Worm (Caenorhabditis elegans) whole organism, young adult: ENCODE data around the gene T07A9.12.
A peak's percentile ranks its signal among the peaks of the same experiment; 100 is the strongest.

Experiments
- B0019.2 ChIP-seq: fragments of 200-800 bp; sonication (Bioruptor generic); conservative IDR thresholded peaks from 2 replicates; pipeline ENCODE4 v1.3.6; 2022; ENCODE audit warnings: missing genetic modification reagents, missing genetic modification characterization, missing compliant biosample characterization
- B0035.1 ChIP-seq: sonication (generic microtip); optimal IDR thresholded peaks from 2 replicates; lab custom pipeline; 2016; ENCODE audit warnings: missing genetic modification characterization, mild to moderate bottlenecking, missing compliant biosample characterization, missing genotype, missing genetic modification reagents
- C06A6.2 ChIP-seq: fragments of 200-800 bp; sonication (Bioruptor generic); conservative IDR thresholded peaks from 2 replicates; pipeline ENCODE4 v1.3.6; 2022; ENCODE audit warnings: missing genetic modification characterization, missing compliant biosample characterization
- F22D6.2 ChIP-seq: sonication (generic microtip); optimal IDR thresholded peaks from 2 replicates; lab custom pipeline; 2016; ENCODE audit warnings: mild to moderate bottlenecking, missing genetic modification characterization, missing compliant biosample characterization
- F23B12.7 ChIP-seq: sonication (generic microtip); optimal IDR thresholded peaks from 2 replicates; lab custom pipeline; 2017; ENCODE audit warnings: missing genetic modification characterization, mild to moderate bottlenecking, missing compliant biosample characterization, antibody characterized with exemption, moderate library complexity; ENCODE audit not compliant: insufficient read depth
- F33H1.4 ChIP-seq: fragments of 200-800 bp; sonication (Bioruptor generic); IDR thresholded peaks from 2 replicates; pipeline ENCODE4 v1.3.6; 2022; ENCODE audit warnings: missing genetic modification reagents, missing genetic modification characterization, missing compliant biosample characterization
- F37B4.10 ChIP-seq: fragments of 200-800 bp; sonication (Bioruptor generic); IDR thresholded peaks from 2 replicates; pipeline ENCODE4 v1.3.6; 2022; ENCODE audit warnings: missing genetic modification characterization, missing compliant biosample characterization
- F39B2.1 ChIP-seq: fragments of 200-800 bp; sonication (Bioruptor generic); IDR thresholded peaks from 2 replicates; pipeline ENCODE4 v1.3.6; 2022; ENCODE audit warnings: missing genetic modification reagents, missing genetic modification characterization, missing compliant biosample characterization
- F55B11.4 ChIP-seq: sonication (generic microtip); optimal IDR thresholded peaks from 2 replicates; lab custom pipeline; 2016; ENCODE audit warnings: missing compliant biosample characterization, missing genetic modification characterization, borderline replicate concordance; ENCODE audit not compliant: insufficient read depth
- T07F8.4 ChIP-seq: sonication (generic microtip); optimal IDR thresholded peaks from 2 replicates; lab custom pipeline; 2016; ENCODE audit warnings: mild to moderate bottlenecking, missing genetic modification characterization, moderate library complexity, missing compliant biosample characterization
- T26A5.8 ChIP-seq: sonication (generic microtip); optimal IDR thresholded peaks from 2 replicates; lab custom pipeline; 2016; ENCODE audit warnings: missing genetic modification characterization, missing compliant biosample characterization
- Y53F4B.3 ChIP-seq: fragments of 200-800 bp; sonication (Bioruptor generic); IDR thresholded peaks from 2 replicates; pipeline ENCODE4 v1.3.6; 2022; ENCODE audit warnings: missing genetic modification reagents, missing genetic modification characterization, missing compliant biosample characterization
- Y95B8A.8 ChIP-seq: fragments of 200-800 bp; sonication (Bioruptor generic); IDR thresholded peaks from 2 replicates; pipeline ENCODE4 v1.3.6; 2022; ENCODE audit warnings: missing genetic modification reagents, missing genetic modification characterization, missing compliant biosample characterization
- ZK185.1 ChIP-seq: sonication (generic microtip); optimal IDR thresholded peaks from 2 replicates; lab custom pipeline; 2016; ENCODE audit warnings: mild to moderate bottlenecking, missing genetic modification characterization, missing compliant biosample characterization; ENCODE audit not compliant: poor library complexity, severe bottlenecking
- ama-1 ChIP-seq, 3 experiments: fragments of 150-350 bp in 1 of 3; sonication (generic microtip) in 2 of 3; optimal IDR thresholded peaks; 2 replicates each; lab custom pipeline; 2014 to 2018; ENCODE audit warnings: missing biosample characterization in 2 of 3, missing genetic modification characterization in 2 of 3, missing genetic modification reagents in 2 of 3
- aptf-3 ChIP-seq: fragments of 200-800 bp; sonication (Bioruptor generic); IDR thresholded peaks from 2 replicates; pipeline ENCODE4 v1.3.6; 2022; ENCODE audit warnings: missing genetic modification characterization, missing compliant biosample characterization
- athp-1 ChIP-seq: sonication (generic microtip); optimal IDR thresholded peaks from 2 replicates; lab custom pipeline; 2017; ENCODE audit warnings: mild to moderate bottlenecking, missing genetic modification characterization, missing compliant biosample characterization
- attf-3 ChIP-seq: fragments of 200-800 bp; sonication (Bioruptor generic); conservative IDR thresholded peaks from 2 replicates; pipeline ENCODE4 v1.3.6; 2022; ENCODE audit warnings: missing genetic modification reagents, missing genetic modification characterization, missing compliant biosample characterization
- attf-6 ChIP-seq: fragments of 200-800 bp; sonication (Bioruptor generic); IDR thresholded peaks from 2 replicates; pipeline ENCODE4 v1.3.6; 2022; ENCODE audit warnings: missing genetic modification reagents, missing genetic modification characterization, missing compliant biosample characterization
- bed-1 ChIP-seq: fragments of 200-800 bp; sonication (Bioruptor generic); IDR thresholded peaks from 2 replicates; pipeline ENCODE4 v1.3.6; 2022; ENCODE audit warnings: missing genetic modification reagents, missing genetic modification characterization, missing compliant biosample characterization
- bed-2 ChIP-seq: fragments of 200-800 bp; sonication (Bioruptor generic); IDR thresholded peaks from 2 replicates; pipeline ENCODE4 v1.3.6; 2022; ENCODE audit warnings: missing genetic modification reagents, missing genetic modification characterization, missing compliant biosample characterization
- cebp-1 ChIP-seq, 2 experiments: fragments of 200-800 bp in 1 of 2; sonication (Bioruptor generic) in 1 of 2; sonication (generic microtip) in 1 of 2; IDR thresholded peaks in 1 of 2; optimal IDR thresholded peaks in 1 of 2; 2 replicates each; pipeline versions ENCODE4 v1.3.6 to Lab custom; 2017 to 2022; ENCODE audit warnings: missing compliant biosample characterization in 2 of 2, missing genetic modification characterization in 2 of 2, mild to moderate bottlenecking in 1 of 2, missing genetic modification reagents in 1 of 2, moderate library complexity in 1 of 2
- ceh-58 ChIP-seq: fragments of 200-800 bp; sonication (Bioruptor generic); IDR thresholded peaks from 2 replicates; pipeline ENCODE4 v1.3.6; 2022; ENCODE audit warnings: missing genetic modification characterization, missing compliant biosample characterization
- ceh-91 ChIP-seq: fragments of 200-800 bp; sonication (Bioruptor generic); IDR thresholded peaks from 2 replicates; pipeline ENCODE4 v1.3.6; 2022; ENCODE audit warnings: missing genetic modification reagents, missing genetic modification characterization, missing compliant biosample characterization
- efl-1 ChIP-seq: fragments of 150-350 bp; optimal IDR thresholded peaks from 2 replicates; lab custom pipeline; 2014; ENCODE audit warnings: missing biosample characterization, missing genetic modification reagents, missing genetic modification characterization
- fkh-3 ChIP-seq: sonication (generic microtip); optimal IDR thresholded peaks from 2 replicates; lab custom pipeline; 2016; ENCODE audit warnings: mild to moderate bottlenecking, missing genetic modification characterization, missing compliant biosample characterization
- him-1 ChIP-seq: sonication (generic microtip); optimal IDR thresholded peaks from 2 replicates; lab custom pipeline; 2016; ENCODE audit warnings: missing genotype, missing genetic modification reagents, missing genetic modification characterization, missing compliant biosample characterization
- hlh-12 ChIP-seq: sonication (generic microtip); optimal IDR thresholded peaks from 2 replicates; lab custom pipeline; 2016; ENCODE audit warnings: missing genetic modification characterization, missing compliant biosample characterization
- hlh-26 ChIP-seq: fragments of 200-800 bp; sonication (Bioruptor generic); conservative IDR thresholded peaks from 2 replicates; pipeline ENCODE4 v1.3.6; 2022; ENCODE audit warnings: missing genetic modification reagents, missing genetic modification characterization, missing compliant biosample characterization
- hmg-1.2 ChIP-seq: fragments of 200-800 bp; sonication (Bioruptor generic); IDR thresholded peaks from 2 replicates; pipeline ENCODE4 v1.3.6; 2022; ENCODE audit warnings: missing genetic modification reagents, missing genetic modification characterization, missing compliant biosample characterization
- hsf-1 ChIP-seq: fragments of 200-800 bp; sonication (Bioruptor generic); IDR thresholded peaks from 2 replicates; pipeline ENCODE4 v1.3.6; 2022; ENCODE audit warnings: missing genetic modification reagents, missing genetic modification characterization, missing compliant biosample characterization
- lin-40 ChIP-seq: sonication (generic microtip); optimal IDR thresholded peaks from 2 replicates; lab custom pipeline; 2016; ENCODE audit warnings: missing genetic modification characterization, mild to moderate bottlenecking, missing compliant biosample characterization, missing genotype, missing genetic modification reagents
- lin-54 ChIP-seq: fragments of 200-800 bp; sonication (Bioruptor generic); optimal IDR thresholded peaks from 2 replicates; lab custom pipeline; 2018; ENCODE audit warnings: mild to moderate bottlenecking, missing genetic modification characterization, missing compliant biosample characterization
- madf-8 ChIP-seq: fragments of 200-800 bp; sonication (Bioruptor generic); conservative IDR thresholded peaks from 2 replicates; pipeline ENCODE4 v1.3.6; 2022; ENCODE audit warnings: missing genetic modification reagents, missing genetic modification characterization, missing compliant biosample characterization
- mcd-1 ChIP-seq: fragments of 200-800 bp; sonication (Bioruptor generic); IDR thresholded peaks from 2 replicates; pipeline ENCODE4 v1.3.6; 2022; ENCODE audit warnings: missing genetic modification reagents, missing genetic modification characterization, missing compliant biosample characterization
- nfya-1 ChIP-seq: sonication (generic microtip); optimal IDR thresholded peaks from 2 replicates; lab custom pipeline; 2017; ENCODE audit warnings: antibody characterized with exemption, missing compliant biosample characterization, missing genetic modification characterization, borderline replicate concordance; ENCODE audit not compliant: insufficient read depth
- nhr-179 ChIP-seq: sonication (generic microtip); optimal IDR thresholded peaks from 2 replicates; lab custom pipeline; 2016; ENCODE audit warnings: mild to moderate bottlenecking, missing genetic modification characterization, missing compliant biosample characterization
- pbrm-1 ChIP-seq: fragments of 200-800 bp; sonication (Bioruptor generic); IDR thresholded peaks from 2 replicates; pipeline ENCODE4 v1.3.6; 2022; ENCODE audit warnings: missing genetic modification reagents, missing genetic modification characterization, missing compliant biosample characterization
- rcor-1 ChIP-seq: fragments of 200-800 bp; sonication (Bioruptor generic); IDR thresholded peaks from 2 replicates; pipeline ENCODE4 v1.3.6; 2022; ENCODE audit warnings: missing genetic modification reagents, missing genetic modification characterization, missing compliant biosample characterization
- rec-8 ChIP-seq, 2 experiments: sonication (generic microtip); optimal IDR thresholded peaks; 2 replicates each; lab custom pipeline; 2016; ENCODE audit warnings: mild to moderate bottlenecking in 2 of 2, missing genetic modification characterization in 2 of 2, missing genetic modification reagents in 2 of 2, missing genotype in 2 of 2, missing biosample characterization in 1 of 2, missing compliant biosample characterization in 1 of 2, moderate library complexity in 1 of 2
- repo-1 ChIP-seq: sonication (generic microtip); optimal IDR thresholded peaks from 2 replicates; lab custom pipeline; 2017; ENCODE audit warnings: mild to moderate bottlenecking, missing genetic modification characterization, missing compliant biosample characterization
- snpc-1.1 ChIP-seq: sonication (generic microtip); optimal IDR thresholded peaks from 2 replicates; lab custom pipeline; 2017; ENCODE audit warnings: missing genetic modification characterization, mild to moderate bottlenecking, missing compliant biosample characterization, antibody characterized with exemption, moderate library complexity, missing genotype, missing genetic modification reagents; ENCODE audit not compliant: insufficient read depth
- somi-1 ChIP-seq: fragments of 200-800 bp; sonication (Bioruptor generic); optimal IDR thresholded peaks from 2 replicates; lab custom pipeline; 2018; ENCODE audit warnings: mild to moderate bottlenecking, missing genetic modification characterization, missing compliant biosample characterization
- tbx-9 ChIP-seq: sonication (generic microtip); optimal IDR thresholded peaks from 2 replicates; lab custom pipeline; 2016; ENCODE audit warnings: borderline replicate concordance, missing genetic modification characterization, inconsistent platforms, missing compliant biosample characterization
- unc-130 ChIP-seq: sonication (generic microtip); optimal IDR thresholded peaks from 2 replicates; lab custom pipeline; 2016; ENCODE audit warnings: missing genetic modification reagents, missing genetic modification characterization, missing compliant biosample characterization
- unc-62 ChIP-seq: fragments of 150-350 bp; optimal IDR thresholded peaks from 2 replicates; lab custom pipeline; 2014; ENCODE audit warnings: missing biosample characterization, missing genetic modification reagents, missing genetic modification characterization
- ztf-6 ChIP-seq: fragments of 200-800 bp; sonication (Bioruptor generic); IDR thresholded peaks from 2 replicates; pipeline ENCODE4 v1.3.6; 2022; ENCODE audit warnings: missing genetic modification reagents, missing genetic modification characterization, missing compliant biosample characterization

Gene T07A9.12

DNA sequence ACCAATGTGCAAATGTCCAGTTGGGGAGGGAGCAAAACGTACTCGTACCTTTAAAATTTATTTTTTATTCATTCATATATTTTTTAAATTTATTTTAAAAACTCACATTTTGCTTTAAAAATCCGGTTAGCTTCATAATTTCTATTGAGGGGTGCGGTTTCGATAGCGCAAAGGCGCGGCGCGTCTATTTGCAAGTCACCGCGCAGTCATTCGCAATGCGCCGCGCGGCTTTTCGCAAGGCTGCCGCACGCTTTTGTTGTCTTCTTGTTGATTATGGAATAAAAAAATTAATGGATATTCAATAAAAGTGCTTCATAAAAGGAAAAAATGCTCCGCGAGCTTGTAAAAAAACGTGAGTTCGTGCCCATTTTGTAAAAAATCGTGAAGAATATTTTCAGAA lies 20.4 kb upstream of the T07A9.12 start, which contains the start of the genes ears-2 and uncp-18:
Gene ears-2, minus strand, starts transcription at position 190 of the 400 bp plus-strand sequence.
Gene uncp-18, plus strand, starts transcription at position 282 of the 400 bp plus-strand sequence.
- TF ChIP-seq nfya-1 (tag; lab: Kevin White, UChicago) (no peak), madf-8 (GFP tag; lab: Robert Waterston, UW) (0 out of 2 replicates have a peak, but pooled peaks have one; percentile 22), F23B12.7 (tag; lab: Kevin White, UChicago) (peak; percentile 87), F39B2.1 (GFP tag; lab: Robert Waterston, UW) (no peak), ztf-6 (GFP tag; lab: Robert Waterston, UW) (0 out of 2 replicates have a peak, but pooled peaks have one; percentile 54), T07F8.4 (peak; percentile 74), him-1 (tag; lab: Kevin White, UChicago) (peak; percentile 78), somi-1 (GFP tag; lab: Kevin White, UChicago) (peak; percentile 66), ama-1 (optimal IDR thresholded peaks at IDR 0.05; lab: Kevin White, UChicago) (no peak), ama-1 (GFP tag; optimal IDR thresholded peaks at IDR 0.05; lab: Kevin White, UChicago) (no peak), efl-1 (GFP tag; lab: Kevin White, UChicago) (peak; percentile 34), lin-40 (tag; lab: Kevin White, UChicago) (peak; percentile 89), hmg-1.2 (GFP tag; lab: Robert Waterston, UW) (peak; percentile 73), aptf-3 (GFP tag; lab: Robert Waterston, UW) (no peak), bed-2 (GFP tag; lab: Robert Waterston, UW) (peak; percentile 75), bed-1 (GFP tag; lab: Robert Waterston, UW) (no peak), repo-1 (tag; lab: Kevin White, UChicago) (peak; percentile 39), F37B4.10 (no peak), cebp-1 (GFP tag; IDR thresholded peaks at IDR 0.05; lab: Robert Waterston, UW) (peak; percentile 73), cebp-1 (tag; optimal IDR thresholded peaks at IDR 0.05; lab: Kevin White, UChicago) (peak; percentile 90), ceh-58 (no peak), T26A5.8 (tag; lab: Kevin White, UChicago) (no peak), pbrm-1 (GFP tag; lab: Robert Waterston, UW) (peak; percentile 87), F55B11.4 (tag; lab: Kevin White, UChicago) (no peak), attf-6 (GFP tag; lab: Robert Waterston, UW) (no peak), athp-1 (tag; lab: Kevin White, UChicago) (peak; percentile 96), unc-62 (no peak), F33H1.4 (GFP tag; lab: Robert Waterston, UW) (peak; percentile 74), nhr-179 (tag; lab: Kevin White, UChicago) (no peak), ceh-91 (peak; percentile 82), Y53F4B.3 (GFP tag; lab: Robert Waterston, UW) (no peak), lin-54 (GFP tag; lab: Kevin White, UChicago) (peak; percentile 85), snpc-1.1 (tag; lab: Kevin White, UChicago) (peak; percentile 66), hsf-1 (GFP tag; lab: Robert Waterston, UW) (peak; percentile 65), B0019.2 (GFP tag; lab: Robert Waterston, UW) (peak; percentile 65; the same call in 1 of the 2 replicates), rcor-1 (GFP tag; lab: Robert Waterston, UW) (peak; percentile 87), tbx-9 (tag; lab: Kevin White, UChicago) (no peak), unc-130 (GFP tag; lab: Kevin White, UChicago) (peak; percentile 94), C06A6.2 (GFP tag; lab: Robert Waterston, UW) (peak; percentile 97), mcd-1 (GFP tag; lab: Robert Waterston, UW) (peak; percentile 89), B0035.1 (tag; lab: Kevin White, UChicago) (peak; percentile 50), Y95B8A.8 (GFP tag; lab: Robert Waterston, UW) (peak; percentile 88), hlh-26 (GFP tag; lab: Robert Waterston, UW) (no peak), attf-3 (GFP tag; lab: Robert Waterston, UW) (peak; percentile 77), F22D6.2 (tag; lab: Kevin White, UChicago) (peak; percentile 41), ZK185.1 (tag; lab: Kevin White, UChicago) (peak; percentile 80), rec-8 (tag; optimal IDR thresholded peaks at IDR 0.05; lab: Kevin White, UChicago) (peak; percentile 79 to 83), fkh-3 (tag; lab: Kevin White, UChicago) (peak; percentile 5), hlh-12 (no peak)
